Fruit fly (Drosophila melanogaster) whole organism, embryonic: ENCODE data around the gene Pde9.

Experiments used
- Antp ChIP-seq: fragments of 200-800 bp; sonication (Bioruptor generic); optimal IDR thresholded peaks from 3 replicates; lab custom pipeline; 2016; ENCODE audit warnings: missing biosample characterization, missing genetic modification characterization
- CG12219 ChIP-seq: fragments of 200-800 bp; sonication (Bioruptor generic); optimal IDR thresholded peaks from 3 replicates; lab custom pipeline; 2018; ENCODE audit warnings: missing biosample characterization, mild to moderate bottlenecking, missing genetic modification characterization
- CG12769 ChIP-seq: fragments of 200-800 bp; sonication (Bioruptor generic); optimal IDR thresholded peaks from 2 replicates; lab custom pipeline; 2019; ENCODE audit warnings: missing biosample characterization, mild to moderate bottlenecking, missing genetic modification characterization, moderate library complexity
- CG13123 ChIP-seq: fragments of 200-800 bp; sonication (Bioruptor generic); optimal IDR thresholded peaks from 2 replicates; lab custom pipeline; 2016; ENCODE audit warnings: missing biosample characterization, missing genetic modification characterization
- CG14710 ChIP-seq: fragments of 200-800 bp; sonication (Bioruptor generic); optimal IDR thresholded peaks from 3 replicates; lab custom pipeline; 2019; ENCODE audit warnings: missing biosample characterization, mild to moderate bottlenecking, missing genetic modification characterization, moderate library complexity
- CG1603 ChIP-seq: fragments of 200-800 bp; sonication (Bioruptor generic); optimal IDR thresholded peaks from 2 replicates; lab custom pipeline; 2019; ENCODE audit warnings: missing biosample characterization, mild to moderate bottlenecking, missing genetic modification characterization, moderate library complexity
- CG1832 ChIP-seq: fragments of 200-800 bp; sonication (Bioruptor generic); optimal IDR thresholded peaks from 2 replicates; lab custom pipeline; 2017; ENCODE audit warnings: missing biosample characterization, mild to moderate bottlenecking, missing genetic modification characterization, inconsistent platforms
- CG18476 ChIP-seq: fragments of 200-800 bp; sonication (Bioruptor generic); optimal IDR thresholded peaks from 2 replicates; lab custom pipeline; 2016; ENCODE audit warnings: missing biosample characterization, mild to moderate bottlenecking, missing genetic modification characterization
- CG2889 ChIP-seq: fragments of 200-800 bp; sonication (Bioruptor generic); IDR thresholded peaks from 3 replicates; pipeline ENCODE4 v1.3.6; 2022; ENCODE audit warnings: missing biosample characterization, missing genetic modification characterization
- CG30403 ChIP-seq: fragments of 200-800 bp; sonication (Bioruptor generic); optimal IDR thresholded peaks from 3 replicates; lab custom pipeline; 2016; ENCODE audit warnings: missing biosample characterization, missing genetic modification characterization
- CG32532 ChIP-seq: fragments of 200-800 bp; sonication (Bioruptor generic); IDR thresholded peaks from 2 replicates; pipeline ENCODE4 v1.3.6; 2022; ENCODE audit warnings: missing biosample characterization, missing genetic modification characterization
- CG34422 ChIP-seq: fragments of 200-800 bp; sonication (Bioruptor generic); IDR thresholded peaks from 3 replicates; pipeline ENCODE4 v1.3.6; 2022; ENCODE audit warnings: missing biosample characterization, missing genetic modification characterization
- CrebB ChIP-seq: fragments of 200-800 bp; sonication (Bioruptor generic); optimal IDR thresholded peaks from 3 replicates; lab custom pipeline; 2018; ENCODE audit warnings: missing biosample characterization, mild to moderate bottlenecking, missing genetic modification characterization
- Dip2 ChIP-seq: fragments of 200-800 bp; sonication (Bioruptor generic); IDR thresholded peaks from 2 replicates; pipeline ENCODE4 v1.3.6; 2022; ENCODE audit warnings: missing biosample characterization, missing genetic modification characterization
- HLH54F ChIP-seq: fragments of 200-800 bp; sonication (Bioruptor generic); optimal IDR thresholded peaks from 3 replicates; lab custom pipeline; 2016; ENCODE audit warnings: missing biosample characterization, missing genetic modification characterization
- Hr39 ChIP-seq: fragments of >200 bp; optimal IDR thresholded peaks from 2 replicates; lab custom pipeline; 2017
- Kr ChIP-seq: fragments of 200-800 bp; sonication (Bioruptor generic); optimal IDR thresholded peaks from 2 replicates; lab custom pipeline; 2017; ENCODE audit warnings: missing biosample characterization, mild to moderate bottlenecking, missing genetic modification characterization
- Lhr ChIP-seq: fragments of 200-800 bp; sonication (Bioruptor generic); optimal IDR thresholded peaks from 3 replicates; lab custom pipeline; 2017; ENCODE audit warnings: mild to moderate bottlenecking, missing biosample characterization, missing genetic modification reagents, missing genetic modification characterization
- NC2α ChIP-seq: fragments of 200-800 bp; sonication (Bioruptor generic); optimal IDR thresholded peaks from 2 replicates; lab custom pipeline; 2016; ENCODE audit warnings: missing biosample characterization, missing genetic modification characterization
- NC2β ChIP-seq: fragments of 200-800 bp; sonication (Bioruptor generic); optimal IDR thresholded peaks from 2 replicates; lab custom pipeline; 2016; ENCODE audit warnings: missing biosample characterization, missing genetic modification characterization
- NK7.1 ChIP-seq: fragments of 200-800 bp; sonication (Bioruptor generic); optimal IDR thresholded peaks from 3 replicates; lab custom pipeline; 2016; ENCODE audit warnings: missing biosample characterization, missing genetic modification characterization
- Nf-YB ChIP-seq: fragments of 200-800 bp; sonication (Bioruptor generic); optimal IDR thresholded peaks from 3 replicates; lab custom pipeline; 2019; ENCODE audit warnings: missing biosample characterization, mild to moderate bottlenecking, missing genetic modification characterization, moderate library complexity
- Pdp1 ChIP-seq, 2 experiments: fragments of 200-800 bp; sonication (Bioruptor generic); optimal IDR thresholded peaks; 3 replicates each; lab custom pipeline; 2016; ENCODE audit warnings: missing biosample characterization in 2 of 2, missing genetic modification characterization in 2 of 2, mild to moderate bottlenecking in 1 of 2, moderate library complexity in 1 of 2
- Poxn ChIP-seq: fragments of 200-800 bp; sonication (Bioruptor generic); IDR thresholded peaks from 2 replicates; pipeline ENCODE4 v1.3.6; 2022; ENCODE audit warnings: missing biosample characterization, missing genetic modification characterization
- Trl ChIP-seq, 3 experiments: fragments of >200 bp in 2 of 3; fragments of 200-800 bp in 1 of 3; sonication (Bioruptor generic) in 1 of 3; optimal IDR thresholded peaks; 2 replicates in 1 of 3; 3 replicates in 2 of 3; lab custom pipeline; 2016 to 2017; ENCODE audit warnings: missing biosample characterization in 1 of 3, missing genetic modification characterization in 1 of 3
- abd-A ChIP-seq: fragments of 200-800 bp; sonication (Bioruptor generic); optimal IDR thresholded peaks from 3 replicates; lab custom pipeline; 2019; ENCODE audit warnings: missing biosample characterization, mild to moderate bottlenecking, missing genetic modification characterization, moderate library complexity
- al ChIP-seq: fragments of 200-800 bp; sonication (Bioruptor generic); IDR thresholded peaks from 2 replicates; pipeline ENCODE4 v1.3.6; 2022; ENCODE audit warnings: missing biosample characterization, missing genetic modification characterization
- bowl ChIP-seq: fragments of 200-800 bp; sonication (Bioruptor generic); IDR thresholded peaks from 2 replicates; pipeline ENCODE4 v1.3.6; 2022; ENCODE audit warnings: missing biosample characterization, missing genetic modification characterization
- cato ChIP-seq: fragments of 200-800 bp; sonication (Bioruptor generic); optimal IDR thresholded peaks from 2 replicates; lab custom pipeline; 2016; ENCODE audit warnings: missing biosample characterization, missing genetic modification characterization, borderline replicate concordance
- cg ChIP-seq: fragments of 200-800 bp; sonication (Bioruptor generic); optimal IDR thresholded peaks from 3 replicates; lab custom pipeline; 2019; ENCODE audit warnings: missing biosample characterization, mild to moderate bottlenecking, missing genetic modification characterization, moderate library complexity
- chinmo ChIP-seq: fragments of 200-800 bp; sonication (Bioruptor generic); IDR thresholded peaks from 4 replicates; pipeline ENCODE4 v1.3.6; 2022; ENCODE audit warnings: missing biosample characterization, missing genetic modification characterization; ENCODE audit not compliant: partially characterized antibody
- crp ChIP-seq, 2 experiments: fragments of 200-800 bp; sonication (Bioruptor generic); optimal IDR thresholded peaks; 2 replicates in 1 of 2; 3 replicates in 1 of 2; lab custom pipeline; 2017; ENCODE audit warnings: missing biosample characterization in 2 of 2, missing genetic modification characterization in 2 of 2, mild to moderate bottlenecking in 1 of 2, moderate library complexity in 1 of 2
- dmrt11E ChIP-seq: fragments of 200-800 bp; sonication (Bioruptor generic); optimal IDR thresholded peaks from 3 replicates; lab custom pipeline; 2018; ENCODE audit warnings: missing biosample characterization, mild to moderate bottlenecking, missing genetic modification characterization, moderate library complexity
- fd3F ChIP-seq: fragments of 200-800 bp; sonication (Bioruptor generic); optimal IDR thresholded peaks from 2 replicates; lab custom pipeline; 2018; ENCODE audit warnings: missing biosample characterization, mild to moderate bottlenecking, missing genetic modification characterization, moderate library complexity
- hbn ChIP-seq: fragments of 200-800 bp; sonication (Bioruptor generic); IDR thresholded peaks from 2 replicates; pipeline ENCODE4 v1.3.6; 2022; ENCODE audit warnings: missing biosample characterization, missing genetic modification characterization; ENCODE audit not compliant: partially characterized antibody
- nerfin-1 ChIP-seq: fragments of 200-800 bp; sonication (Bioruptor generic); optimal IDR thresholded peaks from 3 replicates; lab custom pipeline; 2019; ENCODE audit warnings: missing biosample characterization, mild to moderate bottlenecking, missing genetic modification characterization, moderate library complexity
- pita ChIP-seq: fragments of 200-800 bp; sonication (Bioruptor generic); optimal IDR thresholded peaks from 2 replicates; lab custom pipeline; 2017; ENCODE audit warnings: missing biosample characterization, mild to moderate bottlenecking, missing genetic modification characterization
- pros ChIP-seq: fragments of 200-800 bp; sonication (Bioruptor generic); optimal IDR thresholded peaks from 3 replicates; lab custom pipeline; 2019; ENCODE audit warnings: missing biosample characterization, mild to moderate bottlenecking, missing genetic modification characterization, moderate library complexity
- ro ChIP-seq: fragments of 200-800 bp; sonication (Bioruptor generic); IDR thresholded peaks from 2 replicates; pipeline ENCODE4 v1.3.6; 2022; ENCODE audit warnings: missing biosample characterization, missing genetic modification characterization
- seq ChIP-seq: fragments of 200-800 bp; sonication (Bioruptor generic); IDR thresholded peaks from 2 replicates; pipeline ENCODE4 v1.3.6; 2022; ENCODE audit warnings: missing biosample characterization, missing genetic modification characterization
- sisA ChIP-seq: fragments of 200-800 bp; sonication (Bioruptor generic); IDR thresholded peaks from 2 replicates; pipeline ENCODE4 v1.3.6; 2022; ENCODE audit warnings: missing biosample characterization, missing genetic modification characterization
- unc-4 ChIP-seq: fragments of 200-800 bp; sonication (Bioruptor generic); IDR thresholded peaks from 2 replicates; pipeline ENCODE4 v1.3.6; 2022; ENCODE audit warnings: missing biosample characterization, missing genetic modification characterization; ENCODE audit not compliant: partially characterized antibody

Pde9 gene

DNA sequence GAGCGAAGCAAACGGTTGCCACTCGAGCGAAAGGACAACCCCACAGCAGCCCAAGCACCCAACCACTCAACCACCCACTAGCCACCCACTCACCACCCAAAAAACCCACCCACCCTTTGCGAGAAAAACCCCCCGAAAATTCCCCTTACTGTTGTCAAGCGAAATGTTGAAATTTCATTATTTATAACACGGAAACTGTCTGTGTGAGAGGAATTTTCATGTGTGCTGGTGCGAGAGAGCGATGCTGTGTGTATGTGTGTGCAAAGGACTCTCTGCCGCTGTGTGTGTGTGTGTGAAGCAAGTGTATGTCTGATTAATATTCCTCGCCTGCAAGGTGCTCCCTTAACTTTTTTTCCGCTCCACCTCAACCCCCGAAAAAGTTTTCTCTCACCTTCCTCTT is 32.7 kb upstream of the Pde9 start:
- TF ChIP-seq ro (GFP tag; lab: Robert Waterston, UW) (no peak), HLH54F (GFP tag; lab: Kevin White, UChicago) (no peak), dmrt11E (tag; lab: Kevin White, UChicago) (no peak), crp (GFP tag; optimal IDR thresholded peaks at IDR 0.05; lab: Kevin White, UChicago) (no peak), Pdp1 (GFP tag; optimal IDR thresholded peaks at IDR 0.05; lab: Kevin White, UChicago) (no peak), CG12219 (GFP tag; lab: Kevin White, UChicago) (no peak), pita (GFP tag; lab: Kevin White, UChicago) (no peak), CG34422 (GFP tag; lab: Robert Waterston, UW) (no peak), CG1832 (no peak), CG2889 (GFP tag; lab: Robert Waterston, UW) (no peak), Lhr (GFP tag; lab: Kevin White, UChicago) (no peak), Kr (no peak), cato (GFP tag; lab: Kevin White, UChicago) (no peak), NC2β (no peak), CG12769 (tag; lab: Kevin White, UChicago) (no peak), cg (GFP tag; lab: Kevin White, UChicago) (peak; percentile 75), bowl (GFP tag; lab: Robert Waterston, UW) (no peak), al (GFP tag; lab: Robert Waterston, UW) (no peak), fd3F (GFP tag; lab: Kevin White, UChicago) (no peak), abd-A (tag; lab: Kevin White, UChicago) (peak; percentile 77), pros (GFP tag; lab: Kevin White, UChicago) (peak; percentile 68), CG13123 (GFP tag; lab: Kevin White, UChicago) (no peak), CG14710 (tag; lab: Kevin White, UChicago) (no peak), CG30403 (GFP tag; lab: Kevin White, UChicago) (no peak), Nf-YB (GFP tag; lab: Kevin White, UChicago) (no peak), CG1603 (tag; lab: Kevin White, UChicago) (no peak), sisA (GFP tag; lab: Robert Waterston, UW) (no peak), Antp (GFP tag; lab: Kevin White, UChicago) (no peak), Poxn (GFP tag; lab: Robert Waterston, UW) (no peak), Dip2 (no peak), CrebB (tag; lab: Kevin White, UChicago) (no peak), chinmo (GFP tag; lab: Robert Waterston, UW) (0 out of 4 replicates have a peak, but pooled peaks have one; percentile 48), NC2α (GFP tag; lab: Kevin White, UChicago) (no peak), Hr39 (lab: Kevin White, UChicago) (no peak), CG32532 (GFP tag; lab: Robert Waterston, UW) (0 out of 2 replicates have a peak, but pooled peaks have one; percentile 8), NK7.1 (GFP tag; lab: Kevin White, UChicago) (no peak), seq (GFP tag; lab: Robert Waterston, UW) (peak; percentile 36; the same call in 1 of the 2 replicates), hbn (GFP tag; lab: Robert Waterston, UW) (no peak), CG18476 (GFP tag; lab: Kevin White, UChicago) (no peak), Trl (optimal IDR thresholded peaks at IDR 0.05; lab: Kevin White, UChicago) (peak; percentile 36 to 42), Trl (GFP tag; optimal IDR thresholded peaks at IDR 0.05; lab: Kevin White, UChicago) (no peak), unc-4 (GFP tag; lab: Robert Waterston, UW) (no peak), nerfin-1 (tag; lab: Kevin White, UChicago) (peak; percentile 55)
